Fruit fly (Drosophila melanogaster) whole organism, embryonic: ENCODE results near the gene CG9628.
A peak's percentile ranks its signal among the peaks of the same experiment; 100 is the strongest.

Source experiments
- Asciz ChIP-seq: fragments of 200-800 bp; sonication (Bioruptor generic); optimal IDR thresholded peaks from 2 replicates; lab custom pipeline; 2017; ENCODE audit warnings: missing biosample characterization, mild to moderate bottlenecking, missing genetic modification characterization, missing genetic modification reagents
- Atf6 ChIP-seq: fragments of 200-800 bp; sonication (Bioruptor generic); IDR thresholded peaks from 2 replicates; pipeline ENCODE4 v1.3.6; 2022; ENCODE audit warnings: missing biosample characterization, missing genetic modification characterization
- Bdp1 ChIP-seq: fragments of 200-800 bp; sonication (Bioruptor generic); optimal IDR thresholded peaks from 3 replicates; lab custom pipeline; 2016; ENCODE audit warnings: missing biosample characterization, missing genetic modification characterization
- BtbVII ChIP-seq: fragments of 200-800 bp; sonication (Bioruptor generic); optimal IDR thresholded peaks from 3 replicates; lab custom pipeline; 2017; ENCODE audit warnings: missing biosample characterization, mild to moderate bottlenecking, missing genetic modification characterization
- CG10959 ChIP-seq: fragments of 200-800 bp; sonication (Bioruptor generic); IDR thresholded peaks from 2 replicates; pipeline ENCODE4 v1.3.6; 2022; ENCODE audit warnings: missing biosample characterization, missing genetic modification characterization
- CG11696 ChIP-seq: fragments of 200-800 bp; sonication (Bioruptor generic); IDR thresholded peaks from 2 replicates; pipeline ENCODE4 v1.3.6; 2022; ENCODE audit warnings: missing biosample characterization, missing genetic modification characterization
- CG13894 ChIP-seq: fragments of 200-800 bp; sonication (Bioruptor generic); optimal IDR thresholded peaks from 3 replicates; lab custom pipeline; 2018; ENCODE audit warnings: missing biosample characterization, mild to moderate bottlenecking, missing genetic modification characterization, moderate library complexity
- CG15514 ChIP-seq: fragments of 200-800 bp; sonication (Bioruptor generic); optimal IDR thresholded peaks from 3 replicates; lab custom pipeline; 2017; ENCODE audit warnings: missing biosample characterization, missing genetic modification characterization, mild to moderate bottlenecking, moderate library complexity, missing genetic modification reagents
- CG16813 ChIP-seq: fragments of 200-800 bp; sonication (Bioruptor generic); IDR thresholded peaks from 3 replicates; pipeline ENCODE4 v1.3.6; 2022; ENCODE audit warnings: missing biosample characterization, missing genetic modification characterization; ENCODE audit not compliant: partially characterized antibody
- CG17328 ChIP-seq: fragments of 200-800 bp; sonication (Bioruptor generic); IDR thresholded peaks from 2 replicates; pipeline ENCODE4 v1.3.6; 2022; ENCODE audit warnings: missing biosample characterization, missing genetic modification characterization
- CG17361 ChIP-seq: fragments of 200-800 bp; sonication (Bioruptor generic); IDR thresholded peaks from 3 replicates; pipeline ENCODE4 v1.3.6; 2022; ENCODE audit warnings: missing biosample characterization, missing genetic modification characterization
- CG17568 ChIP-seq: fragments of 200-800 bp; sonication (Bioruptor generic); optimal IDR thresholded peaks from 2 replicates; lab custom pipeline; 2018; ENCODE audit warnings: missing biosample characterization, mild to moderate bottlenecking, missing genetic modification characterization, moderate library complexity
- CG1832 ChIP-seq: fragments of 200-800 bp; sonication (Bioruptor generic); optimal IDR thresholded peaks from 2 replicates; lab custom pipeline; 2017; ENCODE audit warnings: missing biosample characterization, mild to moderate bottlenecking, missing genetic modification characterization, inconsistent platforms
- CG2129 ChIP-seq: fragments of 200-800 bp; sonication (Bioruptor generic); IDR thresholded peaks from 2 replicates; pipeline ENCODE4 v1.3.6; 2022; ENCODE audit warnings: missing biosample characterization, missing genetic modification characterization; ENCODE audit not compliant: partially characterized antibody
- CG2199 ChIP-seq: fragments of 200-800 bp; sonication (Bioruptor generic); IDR thresholded peaks from 3 replicates; pipeline ENCODE4 v1.3.6; 2022; ENCODE audit warnings: missing biosample characterization, missing genetic modification characterization
- CG6654 ChIP-seq: fragments of 200-800 bp; sonication (Bioruptor generic); optimal IDR thresholded peaks from 2 replicates; lab custom pipeline; 2017; ENCODE audit warnings: missing biosample characterization, mild to moderate bottlenecking, missing genetic modification characterization
- CG6689 ChIP-seq: fragments of 200-800 bp; sonication (Bioruptor generic); IDR thresholded peaks from 2 replicates; pipeline ENCODE4 v1.3.6; 2022; ENCODE audit warnings: missing biosample characterization, missing genetic modification characterization
- CG6765 ChIP-seq: fragments of 200-800 bp; sonication (Bioruptor generic); optimal IDR thresholded peaks from 3 replicates; lab custom pipeline; 2017; ENCODE audit warnings: missing biosample characterization, mild to moderate bottlenecking, missing genetic modification characterization
- CG7357 ChIP-seq: fragments of 200-800 bp; sonication (Bioruptor generic); IDR thresholded peaks from 3 replicates; pipeline ENCODE4 v1.3.6; 2022; ENCODE audit warnings: missing biosample characterization, missing genetic modification characterization
- CG8359 ChIP-seq: fragments of 200-800 bp; sonication (Bioruptor generic); optimal IDR thresholded peaks from 2 replicates; lab custom pipeline; 2017; ENCODE audit warnings: missing biosample characterization, mild to moderate bottlenecking, missing genetic modification characterization, borderline replicate concordance
- CG8765 ChIP-seq: fragments of 200-800 bp; sonication (Bioruptor generic); IDR thresholded peaks from 2 replicates; pipeline ENCODE4 v1.3.6; 2022; ENCODE audit warnings: missing biosample characterization, missing genetic modification characterization
- CG9817 ChIP-seq: fragments of 200-800 bp; sonication (Bioruptor generic); optimal IDR thresholded peaks from 2 replicates; lab custom pipeline; 2018; ENCODE audit warnings: missing biosample characterization, mild to moderate bottlenecking, missing genetic modification characterization, moderate library complexity
- D ChIP-seq, 2 experiments: fragments of 200-800 bp in 1 of 2; fragments of >200 bp in 1 of 2; sonication (Bioruptor generic) in 1 of 2; optimal IDR thresholded peaks; 2 replicates in 1 of 2; 3 replicates in 1 of 2; lab custom pipeline; 2017; ENCODE audit warnings: mild to moderate bottlenecking in 1 of 2, missing biosample characterization in 1 of 2, missing genetic modification characterization in 1 of 2, missing genetic modification reagents in 1 of 2
- D19A ChIP-seq: fragments of 200-800 bp; optimal IDR thresholded peaks from 3 replicates; lab custom pipeline; 2019; ENCODE audit warnings: missing biosample characterization, mild to moderate bottlenecking, missing genetic modification characterization, moderate library complexity
- Dip2 ChIP-seq: fragments of 200-800 bp; sonication (Bioruptor generic); IDR thresholded peaks from 2 replicates; pipeline ENCODE4 v1.3.6; 2022; ENCODE audit warnings: missing biosample characterization, missing genetic modification characterization
- HLH54F ChIP-seq: fragments of 200-800 bp; sonication (Bioruptor generic); optimal IDR thresholded peaks from 3 replicates; lab custom pipeline; 2016; ENCODE audit warnings: missing biosample characterization, missing genetic modification characterization
- Hey ChIP-seq: fragments of 200-800 bp; sonication (Bioruptor generic); optimal IDR thresholded peaks from 3 replicates; lab custom pipeline; 2018; ENCODE audit warnings: missing biosample characterization, mild to moderate bottlenecking, missing genetic modification characterization
- HmgD ChIP-seq: fragments of 200-800 bp; sonication (Bioruptor generic); optimal IDR thresholded peaks from 3 replicates; lab custom pipeline; 2016; ENCODE audit warnings: missing biosample characterization, missing genetic modification characterization
- MTF-1 ChIP-seq: fragments of 200-800 bp; sonication (Bioruptor generic); optimal IDR thresholded peaks from 2 replicates; lab custom pipeline; 2018; ENCODE audit warnings: missing biosample characterization, mild to moderate bottlenecking, missing genetic modification characterization, borderline replicate concordance
- Mrtf ChIP-seq: fragments of 200-800 bp; sonication (Bioruptor generic); IDR thresholded peaks from 3 replicates; pipeline ENCODE4 v1.3.6; 2022; ENCODE audit warnings: missing biosample characterization, missing genetic modification characterization
- Ptx1 ChIP-seq: fragments of 200-800 bp; sonication (Bioruptor generic); IDR thresholded peaks from 2 replicates; pipeline ENCODE4 v1.3.6; 2022; ENCODE audit warnings: missing biosample characterization, missing genetic modification characterization
- Scr ChIP-seq: fragments of 200-800 bp; sonication (Bioruptor generic); IDR thresholded peaks from 2 replicates; pipeline ENCODE4 v1.3.6; 2022; ENCODE audit warnings: missing biosample characterization, missing genetic modification characterization; ENCODE audit not compliant: partially characterized antibody
- Sin3A ChIP-seq: fragments of >200 bp; optimal IDR thresholded peaks from 2 replicates; lab custom pipeline; 2018
- Ssrp ChIP-seq: fragments of 200-800 bp; sonication (Bioruptor generic); optimal IDR thresholded peaks from 2 replicates; lab custom pipeline; 2018; ENCODE audit warnings: missing biosample characterization, mild to moderate bottlenecking, missing genetic modification characterization, moderate library complexity
- ato ChIP-seq: fragments of 200-800 bp; sonication (Bioruptor generic); IDR thresholded peaks from 2 replicates; pipeline ENCODE4 v1.3.6; 2022; ENCODE audit warnings: missing biosample characterization, missing genetic modification characterization; ENCODE audit not compliant: partially characterized antibody
- bowl ChIP-seq: fragments of 200-800 bp; sonication (Bioruptor generic); IDR thresholded peaks from 2 replicates; pipeline ENCODE4 v1.3.6; 2022; ENCODE audit warnings: missing biosample characterization, missing genetic modification characterization
- br ChIP-seq: fragments of >200 bp; optimal IDR thresholded peaks from 2 replicates; lab custom pipeline; 2017
- dmrt11E ChIP-seq: fragments of 200-800 bp; sonication (Bioruptor generic); optimal IDR thresholded peaks from 3 replicates; lab custom pipeline; 2018; ENCODE audit warnings: missing biosample characterization, mild to moderate bottlenecking, missing genetic modification characterization, moderate library complexity
- eyg ChIP-seq: fragments of 200-800 bp; sonication (Bioruptor generic); optimal IDR thresholded peaks from 3 replicates; lab custom pipeline; 2016; ENCODE audit warnings: missing biosample characterization, missing genetic modification characterization
- fd102C ChIP-seq: fragments of 200-800 bp; sonication (Bioruptor generic); optimal IDR thresholded peaks from 2 replicates; lab custom pipeline; 2018; ENCODE audit warnings: missing biosample characterization, mild to moderate bottlenecking, missing genetic modification characterization, moderate library complexity
- fru ChIP-seq: fragments of >200 bp; optimal IDR thresholded peaks from 2 replicates; lab custom pipeline; 2017
- inv ChIP-seq: fragments of 200-800 bp; sonication (Bioruptor generic); IDR thresholded peaks from 2 replicates; pipeline ENCODE4 v1.3.6; 2022; ENCODE audit warnings: missing biosample characterization, missing genetic modification characterization; ENCODE audit not compliant: partially characterized antibody
- pan ChIP-seq, 4 experiments: fragments of >200 bp in 3 of 4; fragments of 200-800 bp in 1 of 4; sonication (Bioruptor generic) in 1 of 4; optimal IDR thresholded peaks in 3 of 4; IDR thresholded peaks in 1 of 4; 2 replicates each; pipeline versions ENCODE4 v1.3.6 to Lab custom; 2017 to 2022; ENCODE audit warnings: missing biosample characterization in 2 of 4, missing genetic modification characterization in 2 of 4, mixed read lengths in 1 of 4
- scrt ChIP-seq: fragments of 200-800 bp; sonication (Bioruptor generic); optimal IDR thresholded peaks from 2 replicates; lab custom pipeline; 2018; ENCODE audit warnings: missing biosample characterization, mild to moderate bottlenecking, missing genetic modification characterization, moderate library complexity
- sens ChIP-seq: fragments of 200-800 bp; sonication (Bioruptor generic); peaks from one replicate; lab custom pipeline; 2016; ENCODE audit warnings: missing biosample characterization, missing genetic modification characterization
- slp2 ChIP-seq: fragments of 200-800 bp; sonication (Bioruptor generic); optimal IDR thresholded peaks from 2 replicates; lab custom pipeline; 2016; ENCODE audit warnings: missing biosample characterization, missing genetic modification characterization
- tap ChIP-seq: fragments of 200-800 bp; optimal IDR thresholded peaks from 3 replicates; lab custom pipeline; 2019; ENCODE audit warnings: missing biosample characterization, mild to moderate bottlenecking, missing genetic modification characterization, moderate library complexity
- trem ChIP-seq: fragments of 200-800 bp; optimal IDR thresholded peaks from 3 replicates; lab custom pipeline; 2019; ENCODE audit warnings: missing biosample characterization, mild to moderate bottlenecking, missing genetic modification characterization, moderate library complexity
- zfh2 ChIP-seq: fragments of 200-800 bp; sonication (Bioruptor generic); optimal IDR thresholded peaks from 2 replicates; lab custom pipeline; 2016; ENCODE audit warnings: missing biosample characterization, missing genetic modification characterization

The CG9628 gene

DNA sequence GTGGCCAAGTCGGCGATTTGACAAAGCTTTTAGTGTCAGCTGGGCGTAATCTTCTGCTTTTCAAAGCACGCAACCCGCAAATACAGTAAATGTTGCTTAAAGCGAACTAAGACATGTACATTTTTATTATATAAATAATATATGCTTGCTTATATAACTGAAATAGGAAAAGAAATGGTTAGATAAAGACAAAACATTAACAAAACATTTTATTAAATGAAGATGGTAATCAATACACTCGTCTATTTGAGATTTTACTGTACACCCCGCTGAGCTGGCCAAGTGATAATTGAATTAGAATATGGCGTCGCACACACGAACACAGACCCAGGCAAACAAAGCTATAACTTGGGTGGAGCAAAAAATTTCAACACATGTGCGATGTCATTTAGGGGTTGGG, 47.9 kb upstream of the CG9628 start (continued):
- TF ChIP-seq BtbVII (GFP tag; lab: Kevin White, UChicago) (no peak), CG2129 (GFP tag; lab: Robert Waterston, UW) (no peak), fru (lab: Kevin White, UChicago) (no peak), CG8359 (GFP tag; lab: Kevin White, UChicago) (no peak), Dip2 (no peak), pan (optimal IDR thresholded peaks at IDR 0.05; lab: Kevin White, UChicago) (no peak), pan (GFP tag; optimal IDR thresholded peaks at IDR 0.05 in 1 of 2, IDR thresholded peaks at IDR 0.05 in 1 of 2) (peak in 1 of 2 experiments; percentile 20), HLH54F (GFP tag; lab: Kevin White, UChicago) (no peak), CG1832 (GFP tag; lab: Kevin White, UChicago) (no peak), CG15514 (GFP tag; lab: Kevin White, UChicago) (no peak), CG7357 (GFP tag; lab: Robert Waterston, UW) (no peak), Ptx1 (GFP tag; lab: Robert Waterston, UW) (peak; percentile 56), ato (GFP tag; lab: Robert Waterston, UW) (no peak)

dm6 chr3L:14575974-14576373, 46.6 kb upstream of the CG9628 start:
- TF ChIP-seq Ssrp (tag; lab: Kevin White, UChicago), result no peak
- no peak for TF ChIP-seq CG17568
- no peak for TF ChIP-seq CG17328 (GFP tag; lab: Robert Waterston, UW)
- no peak for TF ChIP-seq CG6654 (GFP tag; lab: Kevin White, UChicago)
- no peak for TF ChIP-seq CG17361 (GFP tag; lab: Robert Waterston, UW)
- no peak for TF ChIP-seq HLH54F (GFP tag; lab: Kevin White, UChicago)
- TF ChIP-seq zfh2 (GFP tag; lab: Kevin White, UChicago), result no peak
- peak; percentile 64 for TF ChIP-seq sens (GFP tag; lab: Kevin White, UChicago)
- no peak for TF ChIP-seq Atf6 (GFP tag; lab: Robert Waterston, UW)
- TF ChIP-seq CG9817 (tag; lab: Kevin White, UChicago), result no peak
- no peak for TF ChIP-seq scrt
- TF ChIP-seq CG6689 (GFP tag; lab: Robert Waterston, UW), result no peak
- TF ChIP-seq CG11696 (GFP tag; lab: Robert Waterston, UW), result no peak
- TF ChIP-seq br (lab: Kevin White, UChicago), result no peak
- no peak for TF ChIP-seq Sin3A (lab: Kevin White, UChicago)
- peak; percentile 29 for TF ChIP-seq trem (tag; lab: Kevin White, UChicago)
- peak; percentile 73 for TF ChIP-seq D19A (tag; lab: Kevin White, UChicago)
- TF ChIP-seq CG6765, result no peak
- peak; percentile 44 for TF ChIP-seq dmrt11E (tag; lab: Kevin White, UChicago)
- TF ChIP-seq CG10959 (GFP tag; lab: Robert Waterston, UW), result 0 out of 2 replicates have a peak, but pooled peaks have one; percentile 4
- TF ChIP-seq eyg (GFP tag; lab: Kevin White, UChicago), result no peak
- no peak for TF ChIP-seq Bdp1
- TF ChIP-seq fd102C, result no peak
- no peak for TF ChIP-seq inv
- TF ChIP-seq Hey (tag; lab: Kevin White, UChicago), result no peak
- no peak for TF ChIP-seq bowl (GFP tag; lab: Robert Waterston, UW)
- no peak for TF ChIP-seq CG8765 (GFP tag; lab: Robert Waterston, UW)
- no peak for TF ChIP-seq tap (tag; lab: Kevin White, UChicago)
- TF ChIP-seq slp2 (GFP tag; lab: Kevin White, UChicago), result no peak
- TF ChIP-seq D (optimal IDR thresholded peaks at IDR 0.05; lab: Kevin White, UChicago), result no peak
- peak; percentile 24 for TF ChIP-seq D (GFP tag; optimal IDR thresholded peaks at IDR 0.05; lab: Kevin White, UChicago)
- no peak for TF ChIP-seq Mrtf
- TF ChIP-seq CG2199, result no peak
- TF ChIP-seq CG16813 (GFP tag; lab: Robert Waterston, UW), result no peak
- TF ChIP-seq MTF-1 (GFP tag; lab: Kevin White, UChicago), result no peak
- TF ChIP-seq CG13894, result no peak
- no peak for TF ChIP-seq Asciz (GFP tag; lab: Kevin White, UChicago)
- no peak for TF ChIP-seq HmgD (GFP tag; lab: Kevin White, UChicago)
- TF ChIP-seq Ptx1 (GFP tag; lab: Robert Waterston, UW), result no peak
- TF ChIP-seq Scr, result no peak
